Fruit fly (Drosophila melanogaster) Kc167 (cell line): ENCODE measurements around the gene CG43094.

Experiments
- h ChIP-seq: fragments of >200 bp; optimal IDR thresholded peaks from 3 replicates; lab custom pipeline; 2018; ENCODE audit warnings: missing external identifiers
- insv ChIP-seq: fragments of >200 bp; optimal IDR thresholded peaks from 3 replicates; lab custom pipeline; 2018; ENCODE audit warnings: missing external identifiers

dm6 chr3R:22732995-22733394 is 37.8 kb downstream of the CG43094 start:
- TF ChIP-seq h (lab: Kevin White, UChicago), result no peak
- TF ChIP-seq insv (lab: Kevin White, UChicago), result no peak
